Worm (Caenorhabditis elegans) whole organism, mixed stage, embryonic: ENCODE data around the gene lys-6.

ENCODE experiments used
- ceh-83 ChIP-seq: fragments of 200-800 bp; sonication (Bioruptor generic); optimal IDR thresholded peaks from 2 replicates; lab custom pipeline; 2018; ENCODE audit warnings: mild to moderate bottlenecking, missing genetic modification characterization, missing compliant biosample characterization
- ces-1 ChIP-seq: fragments of 150-350 bp; optimal IDR thresholded peaks from 2 replicates; lab custom pipeline; 2014; ENCODE audit warnings: missing biosample characterization, missing genetic modification reagents, missing genetic modification characterization
- mab-5 ChIP-seq: fragments of 150-350 bp; optimal IDR thresholded peaks from 2 replicates; lab custom pipeline; 2014; ENCODE audit warnings: missing biosample characterization, missing genetic modification characterization
- mep-1 ChIP-seq: fragments of 150-350 bp; optimal IDR thresholded peaks from 2 replicates; lab custom pipeline; 2017; ENCODE audit warnings: missing biosample characterization, missing genetic modification reagents, missing genetic modification characterization, inconsistent platforms
- mls-2 ChIP-seq: sonication (generic microtip); optimal IDR thresholded peaks from 2 replicates; lab custom pipeline; 2016; ENCODE audit warnings: mild to moderate bottlenecking, missing genetic modification characterization, moderate library complexity, missing compliant biosample characterization

DNA sequence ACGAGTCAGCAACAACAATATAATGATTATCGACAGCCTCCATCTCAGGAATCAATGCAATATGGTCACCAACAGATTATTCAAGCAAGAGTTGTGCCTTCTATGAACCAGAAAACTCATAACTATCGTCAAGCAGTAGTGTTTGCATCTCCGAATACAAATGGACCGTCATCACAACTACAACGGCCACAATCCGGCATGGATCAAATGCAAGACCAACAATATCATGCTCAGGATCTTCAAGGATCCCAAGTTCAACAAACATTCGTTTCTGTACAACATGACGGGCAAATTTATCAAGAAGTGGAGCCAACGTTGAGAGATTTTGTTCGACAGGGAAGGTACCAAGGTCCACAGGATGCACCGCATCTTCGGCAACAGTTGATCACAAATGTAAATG, 30.7 kb downstream of the lys-6 start:
- TF ChIP-seq ces-1 (GFP tag; lab: Kevin White, UChicago) (no peak), mab-5 (no peak), ceh-83 (GFP tag; lab: Kevin White, UChicago) (no peak), mep-1 (tag; lab: Kevin White, UChicago) (no peak), mls-2 (tag; lab: Kevin White, UChicago) (no peak)
